Worm (Caenorhabditis elegans) whole organism, L3 larva: ENCODE results near the gene C32D5.8.

Experiments
- R02D3.7 ChIP-seq: fragments of 150-350 bp; optimal IDR thresholded peaks from 2 replicates; lab custom pipeline; 2014; ENCODE audit warnings: missing biosample characterization, missing genetic modification characterization
- ZK546.5 ChIP-seq: sonication (generic microtip); optimal IDR thresholded peaks from 2 replicates; lab custom pipeline; 2017; ENCODE audit warnings: missing biosample characterization, missing genetic modification characterization
- aly-2 ChIP-seq: fragments of 150-350 bp; optimal IDR thresholded peaks from 2 replicates; lab custom pipeline; 2014; ENCODE audit warnings: missing biosample characterization, missing genetic modification characterization
- ama-1 ChIP-seq: fragments of 150-350 bp; optimal IDR thresholded peaks from 2 replicates; lab custom pipeline; 2018
- ceh-16 ChIP-seq: sonication (generic microtip); optimal IDR thresholded peaks from 2 replicates; lab custom pipeline; 2017; ENCODE audit warnings: missing biosample characterization, missing genetic modification characterization
- ceh-28 ChIP-seq: fragments of 150-350 bp; optimal IDR thresholded peaks from 2 replicates; lab custom pipeline; 2014; ENCODE audit warnings: missing biosample characterization, missing genetic modification reagents, missing genetic modification characterization
- ceh-82 ChIP-seq: fragments of 150-350 bp; optimal IDR thresholded peaks from 2 replicates; lab custom pipeline; 2014; ENCODE audit warnings: missing biosample characterization, missing genetic modification characterization
- ceh-9 ChIP-seq: sonication (generic microtip); optimal IDR thresholded peaks from 2 replicates; lab custom pipeline; 2018; ENCODE audit warnings: missing biosample characterization, missing genetic modification characterization
- daf-12 ChIP-seq: fragments of 150-350 bp; optimal IDR thresholded peaks from 2 replicates; lab custom pipeline; 2014; ENCODE audit warnings: missing biosample characterization, missing genetic modification reagents, missing genetic modification characterization
- egl-27 ChIP-seq: sonication (generic microtip); optimal IDR thresholded peaks from 4 replicates; lab custom pipeline; 2017; ENCODE audit warnings: missing biosample characterization, missing genetic modification reagents, missing genetic modification characterization
- egl-5 ChIP-seq: fragments of 150-350 bp; optimal IDR thresholded peaks from 2 replicates; lab custom pipeline; 2017; ENCODE audit warnings: missing biosample characterization, missing genetic modification reagents, missing genetic modification characterization, inconsistent platforms
- elt-1 ChIP-seq: fragments of 150-350 bp; optimal IDR thresholded peaks from 2 replicates; lab custom pipeline; 2014; ENCODE audit warnings: missing biosample characterization, missing genetic modification characterization
- elt-2 ChIP-seq: sonication (generic microtip); optimal IDR thresholded peaks from 2 replicates; lab custom pipeline; 2016; ENCODE audit warnings: missing genetic modification reagents, mild to moderate bottlenecking, missing genetic modification characterization, missing compliant biosample characterization
- elt-3 ChIP-seq, 3 experiments: fragments of 150-350 bp in 1 of 3; sonication (generic microtip) in 2 of 3; optimal IDR thresholded peaks; 2 replicates in 2 of 3; 4 replicates in 1 of 3; lab custom pipeline; 2014 to 2017; ENCODE audit warnings: missing biosample characterization in 3 of 3, missing genetic modification characterization in 3 of 3
- fkh-10 ChIP-seq: sonication (generic microtip); optimal IDR thresholded peaks from 2 replicates; lab custom pipeline; 2017; ENCODE audit warnings: missing biosample characterization, missing genetic modification reagents, missing genetic modification characterization
- fkh-2 ChIP-seq: fragments of 150-350 bp; optimal IDR thresholded peaks from 2 replicates; lab custom pipeline; 2014; ENCODE audit warnings: missing biosample characterization, missing genetic modification reagents, missing genetic modification characterization
- fos-1 ChIP-seq: fragments of 150-350 bp; optimal IDR thresholded peaks from 2 replicates; lab custom pipeline; 2014; ENCODE audit warnings: missing biosample characterization, missing genetic modification characterization
- hmg-11 ChIP-seq: sonication (generic microtip); optimal IDR thresholded peaks from 2 replicates; lab custom pipeline; 2016; ENCODE audit warnings: missing genetic modification characterization, missing compliant biosample characterization
- jun-1 ChIP-seq: fragments of 150-350 bp; optimal IDR thresholded peaks from 2 replicates; lab custom pipeline; 2014; ENCODE audit warnings: missing biosample characterization, missing genetic modification reagents, missing genetic modification characterization
- lin-15B ChIP-seq: fragments of 150-350 bp; optimal IDR thresholded peaks from 2 replicates; lab custom pipeline; 2014; ENCODE audit warnings: missing biosample characterization, missing genetic modification characterization
- lin-39 ChIP-seq: fragments of 150-350 bp; optimal IDR thresholded peaks from 2 replicates; lab custom pipeline; 2018; ENCODE audit warnings: missing biosample characterization, missing genetic modification reagents, missing genetic modification characterization
- lsy-12 ChIP-seq: sonication (generic microtip); optimal IDR thresholded peaks from 2 replicates; lab custom pipeline; 2016; ENCODE audit warnings: mild to moderate bottlenecking, missing genetic modification characterization, missing compliant biosample characterization
- mdl-1 ChIP-seq: fragments of 150-350 bp; optimal IDR thresholded peaks from 2 replicates; lab custom pipeline; 2014; ENCODE audit warnings: missing biosample characterization, missing genetic modification characterization
- mml-1 ChIP-seq: fragments of 150-350 bp; sonication (generic microtip); optimal IDR thresholded peaks from 3 replicates; lab custom pipeline; 2014; ENCODE audit warnings: missing biosample characterization, missing genetic modification characterization
- nfya-1 ChIP-seq: sonication (generic microtip); optimal IDR thresholded peaks from 2 replicates; lab custom pipeline; 2017; ENCODE audit warnings: missing genetic modification characterization, mild to moderate bottlenecking, missing compliant biosample characterization, antibody characterized with exemption, moderate library complexity; ENCODE audit not compliant: insufficient read depth
- nhr-11 ChIP-seq: fragments of 150-350 bp; optimal IDR thresholded peaks from 2 replicates; lab custom pipeline; 2014; ENCODE audit warnings: missing biosample characterization, missing genetic modification characterization
- nhr-12 ChIP-seq: fragments of 150-350 bp; optimal IDR thresholded peaks from 2 replicates; lab custom pipeline; 2014; ENCODE audit warnings: missing biosample characterization, missing genetic modification characterization
- nhr-23 ChIP-seq: fragments of 150-350 bp; optimal IDR thresholded peaks from 2 replicates; lab custom pipeline; 2014; ENCODE audit warnings: missing biosample characterization, missing genetic modification reagents, missing genetic modification characterization
- nhr-237 ChIP-seq: fragments of 150-350 bp; optimal IDR thresholded peaks from 2 replicates; lab custom pipeline; 2014; ENCODE audit warnings: missing biosample characterization, missing genetic modification characterization
- nhr-25 ChIP-seq: sonication (generic microtip); optimal IDR thresholded peaks from 2 replicates; lab custom pipeline; 2017; ENCODE audit warnings: missing biosample characterization, missing genetic modification characterization
- nhr-28 ChIP-seq: fragments of 150-350 bp; optimal IDR thresholded peaks from 2 replicates; lab custom pipeline; 2014; ENCODE audit warnings: missing biosample characterization, missing genetic modification characterization
- nhr-43 ChIP-seq: sonication (generic microtip); optimal IDR thresholded peaks from 2 replicates; lab custom pipeline; 2016; ENCODE audit warnings: mild to moderate bottlenecking, missing genetic modification characterization, missing compliant biosample characterization; ENCODE audit not compliant: poor library complexity, severe bottlenecking
- nhr-67 ChIP-seq: fragments of 150-350 bp; optimal IDR thresholded peaks from 2 replicates; lab custom pipeline; 2014; ENCODE audit warnings: missing biosample characterization, missing genetic modification characterization
- nhr-76 ChIP-seq: fragments of 150-350 bp; sonication (generic microtip); optimal IDR thresholded peaks from 5 replicates; lab custom pipeline; 2014; ENCODE audit warnings: missing biosample characterization, missing genetic modification characterization
- nhr-77 ChIP-seq: fragments of 150-350 bp; optimal IDR thresholded peaks from 2 replicates; lab custom pipeline; 2014; ENCODE audit warnings: missing biosample characterization, missing genetic modification characterization
- pha-4 ChIP-seq: fragments of 150-350 bp; optimal IDR thresholded peaks from 2 replicates; lab custom pipeline; 2014; ENCODE audit warnings: missing biosample characterization, missing genetic modification reagents, missing genetic modification characterization
- pqm-1 ChIP-seq: fragments of 150-350 bp; optimal IDR thresholded peaks from 2 replicates; lab custom pipeline; 2017; ENCODE audit warnings: missing biosample characterization, missing genetic modification characterization, inconsistent platforms
- sea-2 ChIP-seq: fragments of 150-350 bp; sonication (generic microtip); optimal IDR thresholded peaks from 4 replicates; lab custom pipeline; 2014; ENCODE audit warnings: missing biosample characterization, missing genetic modification reagents, missing genetic modification characterization
- skn-1 ChIP-seq: fragments of 150-350 bp; optimal IDR thresholded peaks from 2 replicates; lab custom pipeline; 2014; ENCODE audit warnings: missing biosample characterization, missing genetic modification characterization
- snpc-4 ChIP-seq: fragments of 150-350 bp; optimal IDR thresholded peaks from 2 replicates; lab custom pipeline; 2014; ENCODE audit warnings: missing biosample characterization, missing genetic modification characterization
- tbx-2 ChIP-seq: sonication (generic microtip); optimal IDR thresholded peaks from 2 replicates; lab custom pipeline; 2016; ENCODE audit warnings: mild to moderate bottlenecking, missing genetic modification characterization, missing compliant biosample characterization
- unc-39 ChIP-seq: sonication (generic microtip); optimal IDR thresholded peaks from 4 replicates; lab custom pipeline; 2017; ENCODE audit warnings: missing biosample characterization, missing genetic modification characterization
- unc-62 ChIP-seq: fragments of 150-350 bp; sonication (generic microtip); optimal IDR thresholded peaks from 4 replicates; lab custom pipeline; 2014; ENCODE audit warnings: missing biosample characterization, missing genetic modification reagents, missing genetic modification characterization
- zag-1 ChIP-seq: fragments of 150-350 bp; optimal IDR thresholded peaks from 2 replicates; lab custom pipeline; 2014; ENCODE audit warnings: missing biosample characterization, missing genetic modification characterization
- ztf-4 ChIP-seq: fragments of 150-350 bp; optimal IDR thresholded peaks from 2 replicates; lab custom pipeline; 2014; ENCODE audit warnings: missing biosample characterization, missing genetic modification characterization

C32D5.8 gene

ce11 chrII:6374646-6375045, 28.9 kb upstream of the C32D5.8 start:
- peak; percentile 29 for TF ChIP-seq pha-4 (tag; lab: Kevin White, UChicago)
- no peak for TF ChIP-seq daf-12 (tag; lab: Kevin White, UChicago)
- TF ChIP-seq nhr-237 = no peak
- TF ChIP-seq elt-3 (tag; optimal IDR thresholded peaks at IDR 0.05; lab: Kevin White, UChicago) = no peak
- TF ChIP-seq pqm-1 (tag; lab: Kevin White, UChicago) = peak; percentile 35
- TF ChIP-seq jun-1 (tag; lab: Kevin White, UChicago) = peak; percentile 1
- TF ChIP-seq ceh-28 (tag; lab: Kevin White, UChicago) = peak; percentile 19
- TF ChIP-seq elt-2 (tag; lab: Kevin White, UChicago) = peak; percentile 71
- no peak for TF ChIP-seq R02D3.7 (tag; lab: Kevin White, UChicago)

- TF ChIP-seq R02D3.7 (tag; lab: Kevin White, UChicago) (no peak), fkh-10 (no peak), egl-27 (tag; lab: Kevin White, UChicago) (no peak), ceh-9 (tag; lab: Kevin White, UChicago) (no peak), lin-39 (tag; lab: Kevin White, UChicago) (no peak), mdl-1 (tag; lab: Kevin White, UChicago) (no peak), nhr-11 (no peak), ama-1 (no peak), elt-1 (tag; lab: Kevin White, UChicago) (no peak), fos-1 (tag; lab: Kevin White, UChicago) (no peak), nhr-23 (tag; lab: Kevin White, UChicago) (no peak), fkh-2 (tag; lab: Kevin White, UChicago) (no peak), mml-1 (no peak), nhr-237 (no peak), skn-1 (tag; lab: Kevin White, UChicago) (no peak), pha-4 (tag; lab: Kevin White, UChicago) (no peak), nhr-12 (no peak), ceh-82 (tag; lab: Kevin White, UChicago) (no peak), nhr-28 (tag; lab: Kevin White, UChicago) (no peak), nhr-77 (tag; lab: Kevin White, UChicago) (no peak)
Observed at ce11 chrII:6373361-6373760, 27.6 kb upstream of the C32D5.8 start.

- TF ChIP-seq hmg-11 (tag; lab: Kevin White, UChicago) = no peak
- peak; percentile 12 for TF ChIP-seq nhr-25 (tag; lab: Kevin White, UChicago)
Observed at ce11 chrII:6371003-6371402, 25.2 kb upstream of the C32D5.8 start, which contains the start of gene lin-23. lin-23 (plus strand) TSS chrII:6371303.

- TF ChIP-seq nhr-25 (tag; lab: Kevin White, UChicago) (peak; percentile 92), ZK546.5 (tag; lab: Kevin White, UChicago) (no peak), ceh-9 (tag; lab: Kevin White, UChicago) (no peak), egl-27 (tag; lab: Kevin White, UChicago) (peak; percentile 14), nhr-237 (no peak), nhr-76 (no peak), fos-1 (tag; lab: Kevin White, UChicago) (no peak), fkh-2 (tag; lab: Kevin White, UChicago) (no peak), nfya-1 (tag; lab: Kevin White, UChicago) (peak; percentile 89), elt-1 (tag; lab: Kevin White, UChicago) (no peak), elt-2 (tag; lab: Kevin White, UChicago) (peak; percentile 70), hmg-11 (tag; lab: Kevin White, UChicago) (peak; percentile 89), unc-62 (GFP tag; lab: Kevin White, UChicago) (no peak), R02D3.7 (tag; lab: Kevin White, UChicago) (peak; percentile 53), lin-15B (tag; lab: Kevin White, UChicago) (peak; percentile 93), lsy-12 (tag; lab: Kevin White, UChicago) (peak; percentile 52), ceh-28 (tag; lab: Kevin White, UChicago) (peak; percentile 83), nhr-28 (tag; lab: Kevin White, UChicago) (no peak), skn-1 (tag; lab: Kevin White, UChicago) (peak; percentile 4), aly-2 (no peak), egl-5 (tag; lab: Kevin White, UChicago) (peak; percentile 35), snpc-4 (tag; lab: Kevin White, UChicago) (peak; percentile 64), unc-39 (tag; lab: Kevin White, UChicago) (no peak), pha-4 (tag; lab: Kevin White, UChicago) (peak; percentile 83), fkh-10 (peak; percentile 25), ztf-4 (tag; lab: Kevin White, UChicago) (no peak), ama-1 (no peak), nhr-11 (peak; percentile 5), ceh-16 (tag; lab: Kevin White, UChicago) (no peak), zag-1 (tag; lab: Kevin White, UChicago) (no peak), nhr-43 (tag; lab: Kevin White, UChicago) (peak; percentile 67), tbx-2 (tag; lab: Kevin White, UChicago) (peak; percentile 32), nhr-67 (tag; lab: Kevin White, UChicago) (no peak), lin-39 (tag; lab: Kevin White, UChicago) (peak; percentile 83), sea-2 (GFP tag; lab: Kevin White, UChicago) (no peak), ceh-82 (tag; lab: Kevin White, UChicago) (peak; percentile 39), jun-1 (tag; lab: Kevin White, UChicago) (peak; percentile 51)
Observed at ce11 chrII:6370110-6370509, 24.3 kb upstream of the C32D5.8 start.
